Worm (Caenorhabditis elegans) whole organism, L1 larva: ENCODE measurements around the gene srb-19.

ENCODE experiments used
- F16B12.6 ChIP-seq: fragments of 150-350 bp; optimal IDR thresholded peaks from 2 replicates; lab custom pipeline; 2014; ENCODE audit warnings: missing biosample characterization, missing genetic modification characterization
- aha-1 ChIP-seq: fragments of 150-350 bp; optimal IDR thresholded peaks from 2 replicates; lab custom pipeline; 2014; ENCODE audit warnings: missing biosample characterization, missing genetic modification characterization
- ceh-63 ChIP-seq: fragments of 200-800 bp; sonication (Bioruptor generic); optimal IDR thresholded peaks from 2 replicates; lab custom pipeline; 2018; ENCODE audit warnings: mild to moderate bottlenecking, missing genetic modification characterization, missing compliant biosample characterization
- ceh-8 ChIP-seq: fragments of 200-800 bp; sonication (Bioruptor generic); optimal IDR thresholded peaks from 2 replicates; lab custom pipeline; 2018; ENCODE audit warnings: mild to moderate bottlenecking, missing genetic modification characterization, moderate library complexity, missing compliant biosample characterization
- ceh-88 ChIP-seq: fragments of 200-800 bp; sonication (Bioruptor generic); IDR thresholded peaks from 2 replicates; pipeline ENCODE4 v1.3.6; 2022; ENCODE audit warnings: missing genetic modification characterization, missing compliant biosample characterization
- ceh-90 ChIP-seq: sonication (generic microtip); optimal IDR thresholded peaks from 2 replicates; lab custom pipeline; 2016; ENCODE audit warnings: missing genetic modification characterization, missing compliant biosample characterization
- efl-1 ChIP-seq, 4 experiments: fragments of 150-350 bp; optimal IDR thresholded peaks in 3 of 4; peaks in 1 of 4; 1 replicate in 1 of 4; 2 replicates in 3 of 4; lab custom pipeline; 2014; ENCODE audit warnings: missing biosample characterization in 2 of 4, missing genetic modification characterization in 2 of 4, missing genetic modification reagents in 2 of 4
- egl-27 ChIP-seq, 2 experiments: fragments of 150-350 bp in 1 of 2; sonication (generic microtip); optimal IDR thresholded peaks; 3 replicates each; lab custom pipeline; 2017 to 2018; ENCODE audit warnings: missing biosample characterization in 2 of 2, missing genetic modification characterization in 2 of 2, missing genetic modification reagents in 2 of 2
- elt-3 ChIP-seq, 6 experiments: fragments of 150-350 bp in 1 of 6; sonication (generic microtip); optimal IDR thresholded peaks; 2 replicates each; lab custom pipeline; 2017 to 2018; ENCODE audit warnings: missing biosample characterization in 6 of 6, missing genetic modification characterization in 6 of 6, inconsistent platforms in 1 of 6
- ets-5 ChIP-seq: fragments of 200-800 bp; sonication (Bioruptor generic); IDR thresholded peaks from 2 replicates; pipeline ENCODE4 v1.3.6; 2022; ENCODE audit warnings: missing genetic modification characterization, missing compliant biosample characterization
- fkh-10 ChIP-seq: sonication (generic microtip); optimal IDR thresholded peaks from 2 replicates; lab custom pipeline; 2017; ENCODE audit warnings: missing biosample characterization, missing genetic modification reagents, missing genetic modification characterization
- fos-1 ChIP-seq: fragments of 150-350 bp; optimal IDR thresholded peaks from 2 replicates; lab custom pipeline; 2014; ENCODE audit warnings: missing biosample characterization, missing genetic modification characterization
- grh-1 ChIP-seq: fragments of 200-800 bp; sonication (Bioruptor generic); IDR thresholded peaks from 2 replicates; pipeline ENCODE4 v1.3.6; 2022; ENCODE audit warnings: missing genetic modification reagents, missing genetic modification characterization, missing compliant biosample characterization
- hlh-4 ChIP-seq: sonication (generic microtip); optimal IDR thresholded peaks from 2 replicates; lab custom pipeline; 2016; ENCODE audit warnings: mild to moderate bottlenecking, missing genetic modification characterization, missing compliant biosample characterization
- irx-1 ChIP-seq: sonication (generic microtip); optimal IDR thresholded peaks from 2 replicates; lab custom pipeline; 2016; ENCODE audit warnings: missing genetic modification characterization, missing compliant biosample characterization
- isw-1 ChIP-seq: fragments of 200-800 bp; sonication (Bioruptor generic); IDR thresholded peaks from 2 replicates; pipeline ENCODE4 v1.3.6; 2022; ENCODE audit warnings: missing genetic modification characterization, missing compliant biosample characterization
- lin-13 ChIP-seq: fragments of 150-350 bp; optimal IDR thresholded peaks from 2 replicates; lab custom pipeline; 2014; ENCODE audit warnings: missing biosample characterization, missing genetic modification reagents, missing genetic modification characterization
- lin-15B ChIP-seq: fragments of 150-350 bp; sonication (generic microtip); optimal IDR thresholded peaks from 3 replicates; lab custom pipeline; 2014; ENCODE audit warnings: missing biosample characterization, missing genetic modification characterization
- lin-39 ChIP-seq: fragments of 150-350 bp; optimal IDR thresholded peaks from 2 replicates; lab custom pipeline; 2014; ENCODE audit warnings: missing biosample characterization, missing genetic modification reagents, missing genetic modification characterization
- mdl-1 ChIP-seq, 2 experiments: fragments of 150-350 bp; optimal IDR thresholded peaks; 2 replicates each; lab custom pipeline; 2014 to 2017; ENCODE audit warnings: missing biosample characterization in 2 of 2, missing genetic modification characterization in 2 of 2, inconsistent platforms in 1 of 2
- mep-1 ChIP-seq: fragments of 150-350 bp; optimal IDR thresholded peaks from 2 replicates; lab custom pipeline; 2014; ENCODE audit warnings: missing biosample characterization, missing genetic modification characterization
- nhr-11 ChIP-seq: fragments of 150-350 bp; optimal IDR thresholded peaks from 2 replicates; lab custom pipeline; 2014; ENCODE audit warnings: missing biosample characterization, missing genetic modification characterization
- nhr-12 ChIP-seq: sonication (generic microtip); optimal IDR thresholded peaks from 2 replicates; lab custom pipeline; 2017; ENCODE audit warnings: missing biosample characterization, missing genetic modification characterization
- nhr-20 ChIP-seq: sonication (generic microtip); optimal IDR thresholded peaks from 2 replicates; lab custom pipeline; 2016; ENCODE audit warnings: mild to moderate bottlenecking, missing genetic modification characterization, missing compliant biosample characterization
- nhr-71 ChIP-seq: sonication (generic microtip); optimal IDR thresholded peaks from 2 replicates; lab custom pipeline; 2016; ENCODE audit warnings: mild to moderate bottlenecking, missing genetic modification characterization, moderate library complexity, missing compliant biosample characterization
- nhr-77 ChIP-seq: fragments of 150-350 bp; optimal IDR thresholded peaks from 2 replicates; lab custom pipeline; 2014; ENCODE audit warnings: missing biosample characterization, missing genetic modification characterization
- nhr-85 ChIP-seq: sonication (generic microtip); peaks from one replicate; lab custom pipeline; 2016; ENCODE audit warnings: missing genetic modification characterization, inconsistent platforms, missing compliant biosample characterization
- pax-3 ChIP-seq: fragments of 200-800 bp; sonication (Bioruptor generic); optimal IDR thresholded peaks from 2 replicates; lab custom pipeline; 2018; ENCODE audit warnings: mild to moderate bottlenecking, missing genetic modification characterization, moderate library complexity, missing compliant biosample characterization
- pqm-1 ChIP-seq: sonication (generic microtip); optimal IDR thresholded peaks from 3 replicates; lab custom pipeline; 2017; ENCODE audit warnings: missing biosample characterization, missing genetic modification characterization
- skn-1 ChIP-seq: fragments of 150-350 bp; optimal IDR thresholded peaks from 2 replicates; lab custom pipeline; 2014; ENCODE audit warnings: missing biosample characterization, missing genetic modification characterization
- snu-23 ChIP-seq: sonication (generic microtip); optimal IDR thresholded peaks from 2 replicates; lab custom pipeline; 2016; ENCODE audit warnings: missing genetic modification characterization, missing compliant biosample characterization
- sptf-1 ChIP-seq: fragments of 150-350 bp; optimal IDR thresholded peaks from 2 replicates; lab custom pipeline; 2014; ENCODE audit warnings: missing biosample characterization, missing genetic modification characterization
- tlp-1 ChIP-seq: fragments of 150-350 bp; optimal IDR thresholded peaks from 2 replicates; lab custom pipeline; 2014; ENCODE audit warnings: missing biosample characterization, missing genetic modification characterization
- unc-130 ChIP-seq: fragments of 150-350 bp; optimal IDR thresholded peaks from 2 replicates; lab custom pipeline; 2017; ENCODE audit warnings: missing biosample characterization, missing genetic modification characterization, inconsistent platforms
- unc-62 ChIP-seq: fragments of 150-350 bp; optimal IDR thresholded peaks from 2 replicates; lab custom pipeline; 2014; ENCODE audit warnings: missing biosample characterization, missing genetic modification reagents, missing genetic modification characterization
- vab-15 ChIP-seq: sonication (generic microtip); optimal IDR thresholded peaks from 2 replicates; lab custom pipeline; 2017; ENCODE audit warnings: missing genotype, mild to moderate bottlenecking, missing genetic modification characterization, missing compliant biosample characterization
- xbp-1 ChIP-seq: sonication (generic microtip); optimal IDR thresholded peaks from 2 replicates; lab custom pipeline; 2016; ENCODE audit warnings: missing genetic modification characterization, missing compliant biosample characterization
- zip-4 ChIP-seq: fragments of 200-800 bp; sonication (Bioruptor generic); optimal IDR thresholded peaks from 2 replicates; lab custom pipeline; 2018; ENCODE audit warnings: mild to moderate bottlenecking, missing genetic modification characterization, moderate library complexity, missing compliant biosample characterization
- ztf-4 ChIP-seq: fragments of 150-350 bp; optimal IDR thresholded peaks from 2 replicates; lab custom pipeline; 2014; ENCODE audit warnings: missing biosample characterization, missing genetic modification characterization

Gene srb-19

ce11 chrV:7529840-7530239 is 9.9 kb upstream of the srb-19 start, which contains the start of gene swt-2:
swt-2 (plus strand) TSS chrV:7530140.
- TF ChIP-seq skn-1 (tag; lab: Kevin White, UChicago) (no peak), pqm-1 (no peak), sptf-1 (no peak)

ce11 chrV:7528816-7529215 is 8.8 kb upstream of the srb-19 start, which contains the start of gene C54F6.5:
C54F6.5 (plus strand) TSS chrV:7529116.
- TF ChIP-seq irx-1 (tag; lab: Kevin White, UChicago) (no peak), lin-13 (GFP tag; lab: Kevin White, UChicago) (no peak), hlh-4 (tag; lab: Kevin White, UChicago) (no peak), nhr-71 (tag; lab: Kevin White, UChicago) (no peak), xbp-1 (no peak), pax-3 (tag; lab: Kevin White, UChicago) (no peak)
- TF ChIP-seq, all 84 proteins: peak for 0

- TF ChIP-seq vab-15 (no peak), nhr-77 (no peak)
Measured at ce11 chrV:7527153-7527552, 7.2 kb upstream of the srb-19 start, which contains the start of gene C54F6.17. C54F6.17 (plus strand) TSS chrV:7527453.

- TF ChIP-seq ceh-8 (GFP tag; lab: Kevin White, UChicago): no peak
- no peak for TF ChIP-seq snu-23
- no peak for TF ChIP-seq xbp-1
- no peak for TF ChIP-seq nhr-71 (tag; lab: Kevin White, UChicago)
- no peak for TF ChIP-seq aha-1 (tag; lab: Kevin White, UChicago)
- no peak for TF ChIP-seq ceh-88 (GFP tag; lab: Robert Waterston, UW)
- no peak for TF ChIP-seq efl-1 (optimal IDR thresholded peaks at IDR 0.05; lab: Kevin White, UChicago)
- no peak for TF ChIP-seq efl-1 (GFP tag; optimal IDR thresholded peaks at IDR 0.05 in 1 of 2; lab: Kevin White, UChicago)
- TF ChIP-seq lin-39 (tag; lab: Kevin White, UChicago): no peak
- TF ChIP-seq unc-62 (GFP tag; lab: Kevin White, UChicago): no peak
Measured at ce11 chrV:7525695-7526094, 5.7 kb upstream of the srb-19 start, which contains the start of gene C54F6.18. C54F6.18 (plus strand) TSS chrV:7525995.

ce11 chrV:7524447-7524846 is 4.5 kb upstream of the srb-19 start, which contains the start of gene C54F6.20:
C54F6.20 (plus strand) TSS chrV:7524747.
- TF ChIP-seq efl-1 (optimal IDR thresholded peaks at IDR 0.05; lab: Kevin White, UChicago): no peak
- TF ChIP-seq efl-1 (GFP tag; optimal IDR thresholded peaks at IDR 0.05 in 1 of 2; lab: Kevin White, UChicago): peak in 1 of 2 experiments; percentile 54
- no peak for TF ChIP-seq egl-27 (tag; optimal IDR thresholded peaks at IDR 0.05; lab: Kevin White, UChicago)
- TF ChIP-seq unc-130 (tag; lab: Kevin White, UChicago): no peak
- no peak for TF ChIP-seq nhr-12
- TF ChIP-seq, all 84 proteins: peak for 1

ce11 chrV:7523392-7523791 is 3.4 kb upstream of the srb-19 start, which contains the start of gene C54F6.6:
C54F6.6 (plus strand) TSS chrV:7523692.
- no peak for TF ChIP-seq ceh-63 (GFP tag; lab: Kevin White, UChicago)
- TF ChIP-seq pqm-1: no peak
- no peak for TF ChIP-seq lin-15B
- no peak for TF ChIP-seq zip-4
- no peak for TF ChIP-seq ztf-4 (tag; lab: Kevin White, UChicago)
- TF ChIP-seq elt-3 (tag; optimal IDR thresholded peaks at IDR 0.05; lab: Kevin White, UChicago): no peak
- no peak for TF ChIP-seq ceh-8 (GFP tag; lab: Kevin White, UChicago)
- TF ChIP-seq nhr-11 (tag; lab: Kevin White, UChicago): no peak
- TF ChIP-seq ets-5: no peak
- no peak for TF ChIP-seq mdl-1 (tag; optimal IDR thresholded peaks at IDR 0.05; lab: Kevin White, UChicago)
- TF ChIP-seq skn-1 (tag; lab: Kevin White, UChicago): no peak
- TF ChIP-seq, all 84 proteins: peak for 0

ce11 chrV:7522279-7522678 is 2.3 kb upstream of the srb-19 start, which contains the start of gene C54F6.15:
C54F6.15 (minus strand) TSS chrV:7522379.
- TF ChIP-seq grh-1 (GFP tag; lab: Robert Waterston, UW) (no peak), tlp-1 (no peak), nhr-20 (tag; lab: Kevin White, UChicago) (no peak), ceh-90 (tag; lab: Kevin White, UChicago) (no peak), ztf-4 (tag; lab: Kevin White, UChicago) (no peak), nhr-77 (no peak), F16B12.6 (tag; lab: Kevin White, UChicago) (no peak), efl-1 (optimal IDR thresholded peaks at IDR 0.05; lab: Kevin White, UChicago) (no peak), efl-1 (GFP tag; optimal IDR thresholded peaks at IDR 0.05 in 1 of 2; lab: Kevin White, UChicago) (no peak), fkh-10 (GFP tag; lab: Kevin White, UChicago) (no peak), nhr-12 (no peak), isw-1 (GFP tag; lab: Robert Waterston, UW) (no peak), fos-1 (no peak), vab-15 (no peak), nhr-85 (tag; lab: Kevin White, UChicago) (no peak), mep-1 (tag; lab: Kevin White, UChicago) (no peak)
